Fruit fly (Drosophila melanogaster) S2 (cell line): ENCODE data around the gene CG43750.
A peak's percentile ranks its signal among the peaks of the same experiment; 100 is the strongest.

Experiments
- CG8478 ChIP-seq: fragments of >200 bp; optimal IDR thresholded peaks from 2 replicates; lab custom pipeline; 2018
- CTCF ChIP-seq, 2 experiments: fragments of >200 bp; optimal IDR thresholded peaks; 2 replicates each; lab custom pipeline; 2018

Gene CG43750

dm6 chr2L:2373818-2374746 is 16.4 kb downstream of the CG43750 start, which contains the start of the genes CG3609 and CG15390:
Gene CG3609, minus strand, starts transcription at chr2L:2374627.
Gene CG15390, plus strand, starts transcription at chr2L:2374713.
- TF ChIP-seq CTCF (optimal IDR thresholded peaks at IDR 0.05; lab: Kevin White, UChicago) (peak in 1 of 2 experiments; percentile 3), CG8478 (lab: Kevin White, UChicago) (no peak)

- TF ChIP-seq CG8478 (lab: Kevin White, UChicago): no peak
- no peak for TF ChIP-seq CTCF (optimal IDR thresholded peaks at IDR 0.05; lab: Kevin White, UChicago)
These were observed 18.4 kb downstream of the CG43750 start for dm6 chr2L:2372112-2372449.

dm6 chr2L:2371406-2372111 is 18.9 kb downstream of the CG43750 start, which contains the start of gene CG3597:
Gene CG3597, minus strand, starts transcription at chr2L:2371524.
- no peak for TF ChIP-seq CG8478 (lab: Kevin White, UChicago)
- no peak for TF ChIP-seq CTCF (optimal IDR thresholded peaks at IDR 0.05; lab: Kevin White, UChicago)

- TF ChIP-seq CG8478 (lab: Kevin White, UChicago) (no peak), CTCF (optimal IDR thresholded peaks at IDR 0.05; lab: Kevin White, UChicago) (no peak)
These were observed 20.1 kb downstream of the CG43750 start for dm6 chr2L:2370352-2370751.

- TF ChIP-seq CTCF (optimal IDR thresholded peaks at IDR 0.05; lab: Kevin White, UChicago) (no peak), CG8478 (lab: Kevin White, UChicago) (no peak)
These were observed 24.8 kb downstream of the CG43750 start for dm6 chr2L:2365655-2366214.

dm6 chr2L:2365077-2365651 is 25.3 kb downstream of the CG43750 start, which contains the start of the genes Rab5 and Axud1:
Gene Rab5, minus strand, starts transcription at chr2L:2365273.
Gene Axud1, plus strand, starts transcription at chr2L:2365345.
- peak in 1 of 2 experiments; percentile 2 for TF ChIP-seq CTCF (optimal IDR thresholded peaks at IDR 0.05; lab: Kevin White, UChicago)
- TF ChIP-seq CG8478 (lab: Kevin White, UChicago): no peak

- TF ChIP-seq CG8478 (lab: Kevin White, UChicago): no peak
- no peak for TF ChIP-seq CTCF (optimal IDR thresholded peaks at IDR 0.05; lab: Kevin White, UChicago)
These were observed 26.2 kb downstream of the CG43750 start for dm6 chr2L:2364200-2364754.

- TF ChIP-seq CG8478 (lab: Kevin White, UChicago) (no peak), CTCF (optimal IDR thresholded peaks at IDR 0.05; lab: Kevin White, UChicago) (no peak)
These were observed 26.8 kb downstream of the CG43750 start for dm6 chr2L:2363626-2364147.

- TF ChIP-seq CTCF (optimal IDR thresholded peaks at IDR 0.05; lab: Kevin White, UChicago) (no peak), CG8478 (lab: Kevin White, UChicago) (no peak)
These were observed 27.6 kb downstream of the CG43750 start for dm6 chr2L:2362808-2363394.

- TF ChIP-seq CTCF (optimal IDR thresholded peaks at IDR 0.05; lab: Kevin White, UChicago) (no peak), CG8478 (lab: Kevin White, UChicago) (no peak)
These were observed 28.3 kb downstream of the CG43750 start for dm6 chr2L:2361893-2362807.

- TF ChIP-seq CG8478 (lab: Kevin White, UChicago) (no peak), CTCF (optimal IDR thresholded peaks at IDR 0.05; lab: Kevin White, UChicago) (no peak)
These were observed 33.2 kb downstream of the CG43750 start, which contains the start of gene CG9967 for dm6 chr2L:2357228-2357656. Gene CG9967, minus strand, starts transcription at chr2L:2357356.

- TF ChIP-seq CTCF (optimal IDR thresholded peaks at IDR 0.05; lab: Kevin White, UChicago) (no peak), CG8478 (lab: Kevin White, UChicago) (no peak)
These were observed 42.0 kb downstream of the CG43750 start for dm6 chr2L:2348479-2348878.
